Fruit fly (Drosophila melanogaster) whole organism, adult: ENCODE measurements around the gene MESR3.

ENCODE experiments used
- CG11617 ChIP-seq: fragments of 200-800 bp; sonication (Bioruptor generic); optimal IDR thresholded peaks from 2 replicates; lab custom pipeline; 2017; ENCODE audit warnings: mild to moderate bottlenecking, missing biosample characterization, missing genetic modification reagents, missing genetic modification characterization
- CG12768 ChIP-seq: fragments of 200-800 bp; sonication (Bioruptor generic); optimal IDR thresholded peaks from 2 replicates; lab custom pipeline; 2017; ENCODE audit warnings: missing biosample characterization, missing genetic modification characterization, mild to moderate bottlenecking, moderate library complexity, missing genetic modification reagents
- CG14711 ChIP-seq: fragments of 200-800 bp; sonication (Bioruptor generic); optimal IDR thresholded peaks from 2 replicates; lab custom pipeline; 2018; ENCODE audit warnings: missing biosample characterization, mild to moderate bottlenecking, missing genetic modification characterization, moderate library complexity
- CG1620 ChIP-seq: fragments of 200-800 bp; sonication (Bioruptor generic); optimal IDR thresholded peaks from 2 replicates; lab custom pipeline; 2016; ENCODE audit warnings: missing biosample characterization, missing genetic modification characterization
- CG33017 ChIP-seq: fragments of 200-800 bp; sonication (Bioruptor generic); optimal IDR thresholded peaks from 2 replicates; lab custom pipeline; 2018; ENCODE audit warnings: missing biosample characterization, mild to moderate bottlenecking, missing genetic modification characterization, moderate library complexity
- CG5204 ChIP-seq: fragments of 200-800 bp; sonication (Bioruptor generic); optimal IDR thresholded peaks from 2 replicates; lab custom pipeline; 2016; ENCODE audit warnings: missing biosample characterization, missing genetic modification characterization
- CG7045 ChIP-seq: fragments of 200-800 bp; sonication (Bioruptor generic); optimal IDR thresholded peaks from 2 replicates; lab custom pipeline; 2017; ENCODE audit warnings: missing biosample characterization, mild to moderate bottlenecking, missing genetic modification characterization
- CG7101 ChIP-seq: fragments of 200-800 bp; sonication (Bioruptor generic); optimal IDR thresholded peaks from 2 replicates; lab custom pipeline; 2018; ENCODE audit warnings: missing biosample characterization, mild to moderate bottlenecking, missing genetic modification characterization, moderate library complexity
- Clk ChIP-seq: fragments of 200-800 bp; sonication (Bioruptor generic); optimal IDR thresholded peaks from 2 replicates; lab custom pipeline; 2017; ENCODE audit warnings: missing biosample characterization, missing genetic modification characterization
- Crg-1 ChIP-seq: fragments of 200-800 bp; sonication (Bioruptor generic); optimal IDR thresholded peaks from 2 replicates; lab custom pipeline; 2016; ENCODE audit warnings: missing biosample characterization, missing genetic modification characterization
- Hr96 ChIP-seq: fragments of 200-800 bp; sonication (Bioruptor generic); optimal IDR thresholded peaks from 2 replicates; lab custom pipeline; 2016; ENCODE audit warnings: missing biosample characterization, missing genetic modification characterization
- Mnt ChIP-seq: fragments of 200-800 bp; sonication (Bioruptor generic); optimal IDR thresholded peaks from 2 replicates; lab custom pipeline; 2016; ENCODE audit warnings: missing biosample characterization, mild to moderate bottlenecking, missing genetic modification characterization
- bab1 ChIP-seq: fragments of 200-800 bp; sonication (Bioruptor generic); optimal IDR thresholded peaks from 3 replicates; lab custom pipeline; 2019; ENCODE audit warnings: missing biosample characterization, mild to moderate bottlenecking, missing genetic modification characterization, moderate library complexity
- cic ChIP-seq: fragments of 200-800 bp; sonication (Bioruptor generic); optimal IDR thresholded peaks from 2 replicates; lab custom pipeline; 2017; ENCODE audit warnings: missing biosample characterization, mild to moderate bottlenecking, missing genetic modification characterization, moderate library complexity
- cnc ChIP-seq, 2 experiments: fragments of >200 bp; optimal IDR thresholded peaks; 2 replicates each; lab custom pipeline; 2017
- kay ChIP-seq: fragments of 200-800 bp; sonication (Bioruptor generic); peaks from one replicate; lab custom pipeline; 2016; ENCODE audit warnings: missing biosample characterization, missing genetic modification characterization, borderline replicate concordance
- ovo ChIP-seq: fragments of 200-800 bp; sonication (Bioruptor generic); optimal IDR thresholded peaks from 2 replicates; lab custom pipeline; 2016; ENCODE audit warnings: missing biosample characterization, missing genetic modification characterization
- pad ChIP-seq: fragments of 200-800 bp; sonication (Bioruptor generic); optimal IDR thresholded peaks from 3 replicates; lab custom pipeline; 2017; ENCODE audit warnings: missing biosample characterization, missing genetic modification characterization, mild to moderate bottlenecking, moderate library complexity, missing genetic modification reagents
- tj ChIP-seq: fragments of 200-800 bp; sonication (Bioruptor generic); optimal IDR thresholded peaks from 3 replicates; lab custom pipeline; 2017; ENCODE audit warnings: missing biosample characterization, mild to moderate bottlenecking, missing genetic modification characterization, moderate library complexity
- toe ChIP-seq: fragments of 200-800 bp; sonication (Bioruptor generic); optimal IDR thresholded peaks from 2 replicates; lab custom pipeline; 2016; ENCODE audit warnings: missing biosample characterization, missing genetic modification characterization

Gene MESR3

DNA sequence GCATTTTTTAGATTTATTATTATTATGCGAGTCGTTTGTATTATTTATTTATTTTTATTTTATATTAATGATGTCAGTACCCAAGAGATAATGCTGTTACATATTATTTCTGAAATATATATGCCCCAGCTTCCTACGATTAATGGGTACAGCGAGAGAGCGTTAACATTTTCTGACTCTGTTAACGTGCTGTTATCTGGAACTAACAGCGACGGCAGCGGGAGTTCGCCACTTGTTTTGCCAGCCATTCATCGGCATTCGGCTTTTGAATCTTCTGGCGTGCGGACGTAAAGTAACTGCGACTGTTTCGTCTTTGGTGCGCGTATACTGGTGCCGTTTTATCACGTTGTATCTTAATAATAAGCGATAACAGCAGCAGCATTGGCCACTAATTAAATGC lies at the start of gene MESR3:
Gene MESR3, plus strand, starts transcription at position 254 of the 400 bp plus-strand sequence.
- TF ChIP-seq Hr96 (GFP tag; lab: Kevin White, UChicago) (no peak), toe (GFP tag; lab: Kevin White, UChicago) (no peak), CG14711 (tag; lab: Kevin White, UChicago) (peak; percentile 67), cic (GFP tag; lab: Kevin White, UChicago) (peak; percentile 38), pad (GFP tag; lab: Kevin White, UChicago) (peak; percentile 35), CG7045 (GFP tag; lab: Kevin White, UChicago) (peak; percentile 56), CG1620 (GFP tag; lab: Kevin White, UChicago) (no peak), tj (GFP tag; lab: Kevin White, UChicago) (peak; percentile 29), CG11617 (GFP tag; lab: Kevin White, UChicago) (peak; percentile 53), bab1 (GFP tag; lab: Kevin White, UChicago) (peak; percentile 71), CG5204 (no peak), Mnt (GFP tag; lab: Kevin White, UChicago) (peak; percentile 25), CG33017 (tag; lab: Kevin White, UChicago) (peak; percentile 56), CG12768 (GFP tag; lab: Kevin White, UChicago) (peak; percentile 62), CG7101 (tag; lab: Kevin White, UChicago) (peak; percentile 56)

DNA sequence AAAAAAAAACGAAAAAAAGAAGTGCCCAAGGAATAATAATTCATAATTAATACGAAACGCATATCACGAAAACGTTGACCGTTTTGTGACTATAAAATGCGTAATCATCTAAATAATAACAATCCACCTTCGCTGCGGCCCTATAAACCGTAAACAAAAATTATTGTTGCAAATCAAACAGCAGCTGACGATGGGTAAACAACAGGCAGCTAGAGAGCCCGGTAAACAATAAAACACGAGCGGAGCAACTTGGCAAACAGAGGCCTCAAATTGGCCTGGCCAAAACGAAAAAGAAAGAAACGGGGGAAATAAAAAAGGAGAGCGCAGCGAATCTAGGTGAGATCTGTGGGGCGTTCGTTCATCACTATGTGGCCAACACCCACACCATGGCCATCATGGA lies 49.5 kb upstream of the MESR3 start:
- TF ChIP-seq CG11617 (GFP tag; lab: Kevin White, UChicago) (peak; percentile 57), CG33017 (tag; lab: Kevin White, UChicago) (peak; percentile 28), CG1620 (GFP tag; lab: Kevin White, UChicago) (peak; percentile 50), ovo (GFP tag; lab: Kevin White, UChicago) (peak; percentile 68), cic (GFP tag; lab: Kevin White, UChicago) (peak; percentile 83), Clk (peak; percentile 42), bab1 (GFP tag; lab: Kevin White, UChicago) (no peak), kay (GFP tag; lab: Kevin White, UChicago) (peak; percentile 93), toe (GFP tag; lab: Kevin White, UChicago) (peak; percentile 52), CG7101 (tag; lab: Kevin White, UChicago) (peak; percentile 68), Hr96 (GFP tag; lab: Kevin White, UChicago) (peak; percentile 42), CG7045 (GFP tag; lab: Kevin White, UChicago) (peak; percentile 85), CG5204 (peak; percentile 38), CG14711 (tag; lab: Kevin White, UChicago) (peak; percentile 38), pad (GFP tag; lab: Kevin White, UChicago) (peak; percentile 37), Crg-1 (GFP tag; lab: Kevin White, UChicago) (peak; percentile 86), CG12768 (GFP tag; lab: Kevin White, UChicago) (peak; percentile 76), tj (GFP tag; lab: Kevin White, UChicago) (peak; percentile 22), Mnt (GFP tag; lab: Kevin White, UChicago) (peak; percentile 72), cnc (optimal IDR thresholded peaks at IDR 0.05; lab: Kevin White, UChicago) (no peak)

DNA sequence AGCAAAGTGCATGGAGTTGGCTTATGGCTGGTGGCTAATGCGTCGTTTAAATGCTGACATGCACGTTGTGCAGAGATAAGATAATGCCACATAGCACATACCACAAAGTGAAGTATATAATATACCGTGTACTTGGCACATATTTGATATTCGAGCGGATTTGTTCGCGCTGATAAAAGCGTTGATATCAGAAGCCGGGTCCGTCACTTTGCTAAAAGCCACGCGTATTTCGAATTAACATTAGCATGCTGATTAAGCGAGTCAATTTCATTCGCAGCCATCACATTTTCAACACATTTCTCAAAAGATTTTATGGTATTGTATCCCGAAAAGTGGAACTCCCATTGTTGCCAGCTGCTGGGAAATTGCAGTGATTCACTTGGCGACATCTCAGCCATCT lies 48.3 kb upstream of the MESR3 start:
- no peak for TF ChIP-seq Hr96 (GFP tag; lab: Kevin White, UChicago)
- TF ChIP-seq tj (GFP tag; lab: Kevin White, UChicago), result peak; percentile 51
- no peak for TF ChIP-seq CG7101 (tag; lab: Kevin White, UChicago)

DNA sequence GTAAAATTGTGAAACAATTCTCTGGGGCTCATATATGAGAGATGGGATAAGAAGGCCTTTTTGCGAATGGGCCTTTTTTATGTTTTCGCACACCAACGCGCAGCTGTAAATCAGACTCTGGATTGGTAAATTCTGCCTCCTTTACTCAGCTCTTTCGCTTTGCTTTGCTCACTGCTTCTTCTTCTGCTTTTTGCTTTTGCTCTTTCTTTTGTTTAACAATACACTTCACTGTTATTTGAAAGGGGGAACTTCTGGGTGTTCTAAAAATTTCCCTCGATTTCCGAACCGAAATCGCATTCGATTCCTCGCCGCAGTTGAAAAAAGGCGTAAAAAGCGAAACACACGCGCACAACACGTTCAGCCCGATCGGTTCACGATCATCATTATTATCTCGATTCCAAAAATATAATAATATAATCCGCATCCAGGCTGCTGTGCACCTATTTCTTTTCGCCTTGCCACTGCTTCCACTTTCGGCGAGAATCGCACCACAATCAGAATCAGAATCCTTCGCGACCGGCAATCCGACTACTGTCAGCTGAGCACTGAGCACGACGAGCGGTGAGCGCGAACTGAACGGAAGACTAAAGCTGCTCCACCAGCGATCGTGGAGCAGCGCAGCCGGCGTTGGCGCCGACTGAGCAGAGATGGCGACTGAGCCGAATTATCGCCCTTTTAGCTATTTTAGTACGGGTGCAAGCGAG lies 45.2 kb upstream of the MESR3 start:
- TF ChIP-seq kay (GFP tag; lab: Kevin White, UChicago), result peak; percentile 26
- peak; percentile 52 for TF ChIP-seq Mnt (GFP tag; lab: Kevin White, UChicago)
- peak; percentile 20 for TF ChIP-seq Hr96 (GFP tag; lab: Kevin White, UChicago)
- no peak for TF ChIP-seq CG14711 (tag; lab: Kevin White, UChicago)
- TF ChIP-seq CG11617 (GFP tag; lab: Kevin White, UChicago), result no peak
- no peak for TF ChIP-seq CG12768 (GFP tag; lab: Kevin White, UChicago)
- TF ChIP-seq bab1 (GFP tag; lab: Kevin White, UChicago), result peak; percentile 26
- peak; percentile 47 for TF ChIP-seq cic (GFP tag; lab: Kevin White, UChicago)
- no peak for TF ChIP-seq Clk
- no peak for TF ChIP-seq CG7045 (GFP tag; lab: Kevin White, UChicago)
- no peak for TF ChIP-seq CG33017 (tag; lab: Kevin White, UChicago)
- TF ChIP-seq toe (GFP tag; lab: Kevin White, UChicago), result no peak
- no peak for TF ChIP-seq Crg-1 (GFP tag; lab: Kevin White, UChicago)
- peak; percentile 58 for TF ChIP-seq tj (GFP tag; lab: Kevin White, UChicago)
- TF ChIP-seq CG5204, result no peak
- no peak for TF ChIP-seq CG7101 (tag; lab: Kevin White, UChicago)
- TF ChIP-seq CG1620 (GFP tag; lab: Kevin White, UChicago), result peak; percentile 39
- TF ChIP-seq cnc (optimal IDR thresholded peaks at IDR 0.05; lab: Kevin White, UChicago), result no peak
- TF ChIP-seq pad (GFP tag; lab: Kevin White, UChicago), result peak; percentile 91
- no peak for TF ChIP-seq ovo (GFP tag; lab: Kevin White, UChicago)

DNA sequence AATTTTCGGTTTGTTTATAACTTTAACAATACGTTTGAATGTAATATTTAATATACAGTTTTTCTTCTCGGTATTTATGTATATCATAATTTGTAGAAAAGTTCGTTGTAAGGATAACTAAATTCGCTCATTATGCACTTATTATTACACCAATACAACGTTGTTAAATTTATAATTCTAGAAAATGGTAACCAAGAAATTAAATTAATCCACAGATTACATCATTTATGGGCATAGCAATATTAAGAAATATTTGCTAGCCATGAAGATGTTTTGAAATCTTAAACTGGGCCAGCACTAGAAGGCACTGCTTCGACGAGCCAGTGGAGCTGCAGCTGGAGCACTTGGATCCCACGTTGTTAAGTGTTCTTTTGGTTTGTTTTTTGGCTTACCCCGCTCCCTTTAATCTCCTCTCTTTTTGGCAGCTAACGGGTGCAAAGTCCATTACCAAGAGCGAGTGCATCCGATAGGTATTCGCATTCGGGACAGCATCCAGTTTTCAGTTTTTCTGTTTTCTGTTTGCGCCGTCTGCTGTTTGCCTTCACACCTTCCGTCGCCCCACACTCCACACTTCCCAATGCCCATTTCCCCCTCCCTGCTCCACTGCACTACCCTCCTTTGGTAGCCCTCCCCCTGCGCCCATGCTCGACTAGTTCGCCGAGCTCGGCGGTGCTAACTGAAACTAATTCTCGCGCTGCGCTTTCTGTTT lies 44.5 kb upstream of the MESR3 start:
- no peak for TF ChIP-seq Crg-1 (GFP tag; lab: Kevin White, UChicago)
- peak; percentile 77 for TF ChIP-seq CG12768 (GFP tag; lab: Kevin White, UChicago)
- TF ChIP-seq toe (GFP tag; lab: Kevin White, UChicago), result peak; percentile 62
- TF ChIP-seq pad (GFP tag; lab: Kevin White, UChicago), result peak; percentile 3
- peak; percentile 64 for TF ChIP-seq tj (GFP tag; lab: Kevin White, UChicago)
